Worm (Caenorhabditis elegans): Measurements from ENCODE around the gene B0554.5.

- TF ChIP-seq aptf-3 (GFP tag; IDR thresholded peaks at IDR 0.05) (no peak), snpc-4 (GFP tag; optimal IDR thresholded peaks at IDR 0.05) (no peak), snpc-4 (tag; optimal IDR thresholded peaks at IDR 0.05) (no peak)
Observed at ce11 chrV:457839-458238, 33.6 kb downstream of the B0554.5 start.
